Fruit fly (Drosophila melanogaster): ENCODE data around the gene Top1.
A peak's percentile ranks its signal among the peaks of the same experiment; 100 is the strongest.

Gene Top1

dm6 chrX:15364467-15364866 lies 45.2 kb downstream of the Top1 start (continued):
- TF ChIP-seq CG9817 (tag; optimal IDR thresholded peaks at IDR 0.05) (no peak), fd64A (GFP tag; optimal IDR thresholded peaks at IDR 0.05) (no peak), dati (GFP tag; IDR thresholded peaks at IDR 0.05) (no peak), CG33557 (GFP tag; optimal IDR thresholded peaks at IDR 0.05) (peak; percentile 13), CG9797 (GFP tag; optimal IDR thresholded peaks at IDR 0.05) (no peak), CoRest (tag; optimal IDR thresholded peaks at IDR 0.05) (peak; percentile 45), CG13894 (tag; optimal IDR thresholded peaks at IDR 0.05) (no peak), hb (GFP tag; IDR thresholded peaks at IDR 0.05; ENCODE audit: partially characterized antibody) (no peak), CG17385 (GFP tag; optimal IDR thresholded peaks at IDR 0.05) (peak; percentile 21), corto (GFP tag; optimal IDR thresholded peaks at IDR 0.05) (no peak), CG3726 (GFP tag; IDR thresholded peaks at IDR 0.05) (no peak), esg (GFP tag; conservative IDR thresholded peaks at IDR 0.05) (no peak), btn (GFP tag; optimal IDR thresholded peaks at IDR 0.05) (no peak), cas (GFP tag; IDR thresholded peaks at IDR 0.05) (no peak), eve (GFP tag; optimal IDR thresholded peaks at IDR 0.05) (peak in 1 of 2 experiments; percentile 9), CG18011 (GFP tag; optimal IDR thresholded peaks at IDR 0.05) (no peak), Drgx (GFP tag; IDR thresholded peaks at IDR 0.05) (no peak), CG10267 (tag; optimal IDR thresholded peaks at IDR 0.05) (peak; percentile 32), CG6654 (GFP tag; optimal IDR thresholded peaks at IDR 0.05) (peak; percentile 28), CG1792 (GFP tag; optimal IDR thresholded peaks at IDR 0.05) (no peak), bigmax (GFP tag; optimal IDR thresholded peaks at IDR 0.05) (no peak), lmd (GFP tag; IDR thresholded peaks at IDR 0.05) (no peak), pum (GFP tag; optimal IDR thresholded peaks at IDR 0.05) (no peak), Optix (GFP tag; IDR thresholded peaks at IDR 0.05) (no peak), CG32772 (GFP tag; IDR thresholded peaks at IDR 0.05) (no peak), Asciz (GFP tag; optimal IDR thresholded peaks at IDR 0.05) (peak; percentile 15), Aef1 (GFP tag; IDR thresholded peaks at IDR 0.05) (no peak), Dll (GFP tag; IDR thresholded peaks at IDR 0.05; ENCODE audit: partially characterized antibody) (no peak), CG11504 (tag; optimal IDR thresholded peaks at IDR 0.05) (peak; percentile 49), CG15479 (GFP tag; optimal IDR thresholded peaks at IDR 0.05) (no peak), phol (tag; optimal IDR thresholded peaks at IDR 0.05) (peak; percentile 52), CG13287 (GFP tag; IDR thresholded peaks at IDR 0.05; ENCODE audit: partially characterized antibody) (no peak), CG10209 (GFP tag; optimal IDR thresholded peaks at IDR 0.05) (peak; percentile 13), sr (GFP tag; IDR thresholded peaks at IDR 0.05) (no peak), az2 (GFP tag; optimal IDR thresholded peaks at IDR 0.05) (peak; percentile 10), CG1647 (GFP tag; optimal IDR thresholded peaks at IDR 0.05) (no peak), CG2678 (tag; optimal IDR thresholded peaks at IDR 0.05) (peak; percentile 55), nom (GFP tag; optimal IDR thresholded peaks at IDR 0.05) (no peak), CG10979 (tag; optimal IDR thresholded peaks at IDR 0.05) (peak; percentile 63), CG3065 (GFP tag; optimal IDR thresholded peaks at IDR 0.05) (no peak), Trl (optimal IDR thresholded peaks at IDR 0.05) (no peak), Trl (GFP tag; optimal IDR thresholded peaks at IDR 0.05) (no peak), Scr (GFP tag; IDR thresholded peaks at IDR 0.05; ENCODE audit: partially characterized antibody) (no peak), CG1529 (GFP tag; optimal IDR thresholded peaks at IDR 0.05) (no peak), knrl (GFP tag; IDR thresholded peaks at IDR 0.05; ENCODE audit: partially characterized antibody) (no peak), Fer3 (tag; optimal IDR thresholded peaks at IDR 0.05) (no peak), CG15073 (GFP tag; optimal IDR thresholded peaks at IDR 0.05) (no peak), CG10654 (GFP tag; optimal IDR thresholded peaks at IDR 0.05) (no peak), Ssrp (tag; optimal IDR thresholded peaks at IDR 0.05) (peak; percentile 36), NC2β (GFP tag; optimal IDR thresholded peaks at IDR 0.05) (no peak), CG4424 (GFP tag; optimal IDR thresholded peaks at IDR 0.05) (peak; percentile 31)
